In the genomic region with DNA sequence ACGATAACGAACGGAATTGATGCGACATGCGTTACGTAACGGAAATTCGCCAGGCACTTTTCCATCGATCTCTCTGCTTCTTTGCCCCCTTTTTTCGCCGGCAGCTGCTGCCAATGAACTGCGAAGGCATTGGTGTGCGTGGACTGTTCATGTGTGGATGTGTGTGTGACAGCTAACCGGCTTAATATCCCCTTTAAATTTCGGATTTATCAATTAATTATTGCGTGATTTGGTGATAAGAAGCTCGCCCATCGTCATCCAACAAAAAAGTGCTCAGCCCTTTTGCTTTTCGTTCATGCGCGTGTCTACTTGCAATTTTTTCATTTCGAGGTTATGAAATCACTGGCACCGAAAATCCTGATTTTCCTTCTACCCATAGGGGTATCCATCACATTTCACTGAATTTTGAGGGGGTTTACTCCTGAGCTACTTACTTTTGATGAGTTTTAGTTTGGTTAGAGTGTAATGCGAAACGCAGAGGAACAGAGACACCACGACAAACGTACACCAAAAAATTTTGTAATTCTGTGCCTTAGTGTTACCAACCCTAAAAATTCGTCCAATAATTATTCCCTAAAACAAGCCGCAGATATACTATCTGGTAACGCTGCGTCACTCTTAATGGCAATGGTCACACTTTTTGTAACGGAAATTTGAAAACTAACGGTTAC, we compare ENCODE assay signal across 1 fruit fly cellular context.
TF ChIP-seq lines count a peak whose summit lies in the region.

A gene (minus strand): TSS at position 529 of the 671 bp plus-strand sequence.

TF ChIP-seq in whole organism, embryonic, 481 proteins besides CTCF, POLR2A, EP300 and RAD21 (continued from another document and continues in another):
- TF ChIP-seq CG12236 (GFP tag; optimal IDR thresholded peaks at IDR 0.05; lab: Kevin White, UChicago) (no peak), sug (tag; optimal IDR thresholded peaks at IDR 0.05; lab: Kevin White, UChicago) (peak; percentile 24), CG4854 (GFP tag; optimal IDR thresholded peaks at IDR 0.05; lab: Kevin White, UChicago) (peak; percentile 29), Dfd (GFP tag; optimal IDR thresholded peaks at IDR 0.05; lab: Kevin White, UChicago) (no peak), cg (GFP tag; optimal IDR thresholded peaks at IDR 0.05; lab: Kevin White, UChicago) (peak; percentile 85), CG8765 (GFP tag; IDR thresholded peaks at IDR 0.05; lab: Robert Waterston, UW) (no peak), Hr78 (GFP tag; optimal IDR thresholded peaks at IDR 0.05; lab: Kevin White, UChicago) (peak in 1 of 2 experiments; percentile 5), run (tag; optimal IDR thresholded peaks at IDR 0.05; lab: Kevin White, UChicago) (no peak), CG3163 (GFP tag; optimal IDR thresholded peaks at IDR 0.05; lab: Kevin White, UChicago) (no peak), ewg (GFP tag; optimal IDR thresholded peaks at IDR 0.05; lab: Kevin White, UChicago) (peak; percentile 74), unc-4 (GFP tag; IDR thresholded peaks at IDR 0.05; lab: Robert Waterston, UW; ENCODE audit: partially characterized antibody) (no peak), Med (GFP tag; lab: Kevin White, UChicago) (peak; percentile 86), CG11504 (tag; optimal IDR thresholded peaks at IDR 0.05; lab: Kevin White, UChicago) (peak; percentile 38), Hr39 (optimal IDR thresholded peaks at IDR 0.05; lab: Kevin White, UChicago) (no peak), sc (optimal IDR thresholded peaks at IDR 0.05; lab: Kevin White, UChicago) (no peak), sc (GFP tag; optimal IDR thresholded peaks at IDR 0.05; lab: Kevin White, UChicago) (no peak), Fer1 (GFP tag; optimal IDR thresholded peaks at IDR 0.05; lab: Kevin White, UChicago) (peak; percentile 38), btn (GFP tag; optimal IDR thresholded peaks at IDR 0.05; lab: Kevin White, UChicago) (no peak), Hmx (GFP tag; optimal IDR thresholded peaks at IDR 0.05; lab: Kevin White, UChicago) (no peak), CG2202 (tag; optimal IDR thresholded peaks at IDR 0.05; lab: Kevin White, UChicago) (no peak), MBD-R2 (GFP tag; IDR thresholded peaks at IDR 0.05; lab: Robert Waterston, UW) (peak; percentile 17; the same call in 1 of the 2 replicates), Eip74EF (GFP tag; optimal IDR thresholded peaks at IDR 0.05; lab: Kevin White, UChicago) (no peak), CG12391 (tag; optimal IDR thresholded peaks at IDR 0.05; lab: Kevin White, UChicago) (peak; percentile 34), ranshi (GFP tag; IDR thresholded peaks at IDR 0.05; lab: Robert Waterston, UW) (no peak), CG13775 (GFP tag; optimal IDR thresholded peaks at IDR 0.05; lab: Kevin White, UChicago) (no peak), Chrac-16 (GFP tag; optimal IDR thresholded peaks at IDR 0.05; lab: Kevin White, UChicago) (no peak), Pdp1 (GFP tag; optimal IDR thresholded peaks at IDR 0.05; lab: Kevin White, UChicago) (peak in 1 of 2 experiments; percentile 98), Poxn (GFP tag; IDR thresholded peaks at IDR 0.05; lab: Robert Waterston, UW) (no peak), CG7987 (GFP tag; optimal IDR thresholded peaks at IDR 0.05; lab: Kevin White, UChicago) (no peak), Atf3 (GFP tag; optimal IDR thresholded peaks at IDR 0.05; lab: Kevin White, UChicago) (no peak), Aef1 (GFP tag; IDR thresholded peaks at IDR 0.05; lab: Robert Waterston, UW) (no peak), CG33213 (GFP tag; optimal IDR thresholded peaks at IDR 0.05; lab: Kevin White, UChicago) (peak; percentile 57), Jarid2 (GFP tag; optimal IDR thresholded peaks at IDR 0.05; lab: Kevin White, UChicago) (peak; percentile 60), Hr3 (GFP tag; optimal IDR thresholded peaks at IDR 0.05; lab: Kevin White, UChicago) (no peak), pfk (GFP tag; optimal IDR thresholded peaks at IDR 0.05; lab: Kevin White, UChicago) (peak; percentile 62), Doc2 (GFP tag; IDR thresholded peaks at IDR 0.05; lab: Robert Waterston, UW) (no peak), inv (GFP tag; IDR thresholded peaks at IDR 0.05; lab: Robert Waterston, UW; ENCODE audit: partially characterized antibody) (0 out of 2 replicates have a peak, but pooled peaks have one; percentile 11), Hsf (GFP tag; optimal IDR thresholded peaks at IDR 0.05; lab: Kevin White, UChicago) (no peak), tll (GFP tag; optimal IDR thresholded peaks at IDR 0.05; lab: Kevin White, UChicago) (no peak), CHES-1-like (GFP tag; optimal IDR thresholded peaks at IDR 0.05; lab: Kevin White, UChicago) (peak; percentile 11), CG1647 (GFP tag; optimal IDR thresholded peaks at IDR 0.05; lab: Kevin White, UChicago) (no peak), CG11085 (GFP tag; IDR thresholded peaks at IDR 0.05; lab: Robert Waterston, UW) (no peak), CG10565 (GFP tag; optimal IDR thresholded peaks at IDR 0.05; lab: Kevin White, UChicago) (no peak), tna (GFP tag; IDR thresholded peaks at IDR 0.05; lab: Robert Waterston, UW; ENCODE audit: partially characterized antibody) (no peak), slou (GFP tag; optimal IDR thresholded peaks at IDR 0.05; lab: Kevin White, UChicago) (no peak), corto (GFP tag; optimal IDR thresholded peaks at IDR 0.05; lab: Kevin White, UChicago) (no peak), CG6254 (GFP tag; optimal IDR thresholded peaks at IDR 0.05; lab: Kevin White, UChicago) (no peak), CG6683 (GFP tag; optimal IDR thresholded peaks at IDR 0.05; lab: Kevin White, UChicago) (no peak), CG15514 (GFP tag; optimal IDR thresholded peaks at IDR 0.05; lab: Kevin White, UChicago) (peak; percentile 81), sna (GFP tag; IDR thresholded peaks at IDR 0.05; lab: Robert Waterston, UW; ENCODE audit: partially characterized antibody) (no peak), lmd (GFP tag; IDR thresholded peaks at IDR 0.05; lab: Robert Waterston, UW) (no peak), CG1792 (GFP tag; optimal IDR thresholded peaks at IDR 0.05; lab: Kevin White, UChicago) (no peak), br (optimal IDR thresholded peaks at IDR 0.05; lab: Kevin White, UChicago) (no peak), CG17361 (GFP tag; IDR thresholded peaks at IDR 0.05; lab: Robert Waterston, UW) (0 out of 3 replicates have a peak, but pooled peaks have one; percentile 17), CG1832 (GFP tag; optimal IDR thresholded peaks at IDR 0.05; lab: Kevin White, UChicago) (no peak), CG2889 (GFP tag; IDR thresholded peaks at IDR 0.05; lab: Robert Waterston, UW) (no peak), CG11456 (GFP tag; IDR thresholded peaks at IDR 0.05; lab: Robert Waterston, UW) (no peak), CG8089 (GFP tag; optimal IDR thresholded peaks at IDR 0.05; lab: Kevin White, UChicago) (no peak), CG14667 (GFP tag; IDR thresholded peaks at IDR 0.05; lab: Robert Waterston, UW) (no peak), cato (GFP tag; optimal IDR thresholded peaks at IDR 0.05; lab: Kevin White, UChicago; ENCODE audit: borderline replicate concordance) (no peak), CG3995 (GFP tag; optimal IDR thresholded peaks at IDR 0.05; lab: Kevin White, UChicago) (peak; percentile 65), CG12155 (GFP tag; optimal IDR thresholded peaks at IDR 0.05; lab: Kevin White, UChicago) (peak; percentile 6), Usf (GFP tag; optimal IDR thresholded peaks at IDR 0.05; lab: Kevin White, UChicago) (no peak), ham (GFP tag; IDR thresholded peaks at IDR 0.05; lab: Robert Waterston, UW) (no peak), emc (GFP tag; optimal IDR thresholded peaks at IDR 0.05; lab: Kevin White, UChicago) (no peak), CG3838 (GFP tag; optimal IDR thresholded peaks at IDR 0.05; lab: Kevin White, UChicago) (no peak), bcd (GFP tag; optimal IDR thresholded peaks at IDR 0.05; lab: Kevin White, UChicago) (no peak), row (GFP tag; IDR thresholded peaks at IDR 0.05; lab: Robert Waterston, UW) (no peak; the same call in 2 of the 3 replicates), ase (GFP tag; IDR thresholded peaks at IDR 0.05; lab: Robert Waterston, UW) (no peak), Asciz (GFP tag; optimal IDR thresholded peaks at IDR 0.05; lab: Kevin White, UChicago) (no peak), nom (GFP tag; optimal IDR thresholded peaks at IDR 0.05; lab: Kevin White, UChicago) (peak; percentile 38), phol (tag; optimal IDR thresholded peaks at IDR 0.05; lab: Kevin White, UChicago) (peak; percentile 48), fru (optimal IDR thresholded peaks at IDR 0.05; lab: Kevin White, UChicago) (no peak), CG32767 (GFP tag; IDR thresholded peaks at IDR 0.05; lab: Robert Waterston, UW) (no peak), luna (GFP tag; optimal IDR thresholded peaks at IDR 0.05; lab: Kevin White, UChicago) (no peak), PHDP (tag; optimal IDR thresholded peaks at IDR 0.05; lab: Kevin White, UChicago) (no peak), CG6813 (GFP tag; optimal IDR thresholded peaks at IDR 0.05; lab: Kevin White, UChicago) (no peak), Camta (GFP tag; optimal IDR thresholded peaks at IDR 0.05; lab: Kevin White, UChicago) (no peak), twi (tag; optimal IDR thresholded peaks at IDR 0.05; lab: Kevin White, UChicago) (no peak), CG7786 (GFP tag; optimal IDR thresholded peaks at IDR 0.05; lab: Kevin White, UChicago) (no peak), CG9817 (tag; optimal IDR thresholded peaks at IDR 0.05; lab: Kevin White, UChicago) (no peak), kni (GFP tag; optimal IDR thresholded peaks at IDR 0.05; lab: Kevin White, UChicago) (no peak), jumu (GFP tag; optimal IDR thresholded peaks at IDR 0.05; lab: Kevin White, UChicago) (no peak), CG18764 (GFP tag; optimal IDR thresholded peaks at IDR 0.05; lab: Kevin White, UChicago) (no peak), CG9727 (GFP tag; optimal IDR thresholded peaks at IDR 0.05; lab: Kevin White, UChicago) (peak; percentile 2), CG14965 (GFP tag; optimal IDR thresholded peaks at IDR 0.05; lab: Kevin White, UChicago; ENCODE audit: borderline replicate concordance) (no peak), CG8290 (GFP tag; optimal IDR thresholded peaks at IDR 0.05; lab: Kevin White, UChicago) (no peak), CG8290 (tag; optimal IDR thresholded peaks at IDR 0.05; lab: Kevin White, UChicago) (peak in 1 of 2 experiments; percentile 37), chn (GFP tag; optimal IDR thresholded peaks at IDR 0.05; lab: Kevin White, UChicago) (no peak), Antp (GFP tag; optimal IDR thresholded peaks at IDR 0.05; lab: Kevin White, UChicago) (no peak), sens (GFP tag; lab: Kevin White, UChicago) (peak; percentile 80), CG9797 (GFP tag; optimal IDR thresholded peaks at IDR 0.05; lab: Kevin White, UChicago) (peak; percentile 94), Myb (GFP tag; optimal IDR thresholded peaks at IDR 0.05; lab: Kevin White, UChicago) (peak; percentile 100), CG33557 (GFP tag; optimal IDR thresholded peaks at IDR 0.05; lab: Kevin White, UChicago) (no peak), CG14014 (GFP tag; IDR thresholded peaks at IDR 0.05; lab: Robert Waterston, UW) (no peak), Hand (GFP tag; optimal IDR thresholded peaks at IDR 0.05; lab: Kevin White, UChicago) (no peak), klu (GFP tag; IDR thresholded peaks at IDR 0.05; lab: Robert Waterston, UW) (no peak), bigmax (GFP tag; optimal IDR thresholded peaks at IDR 0.05; lab: Kevin White, UChicago) (peak; percentile 98), CG8359 (GFP tag; optimal IDR thresholded peaks at IDR 0.05; lab: Kevin White, UChicago; ENCODE audit: borderline replicate concordance) (no peak), pros (GFP tag; optimal IDR thresholded peaks at IDR 0.05; lab: Kevin White, UChicago) (no peak), vfl (GFP tag; optimal IDR thresholded peaks at IDR 0.05; lab: Kevin White, UChicago) (no peak), CG7963 (GFP tag; IDR thresholded peaks at IDR 0.05; lab: Robert Waterston, UW; ENCODE audit: partially characterized antibody) (no peak), MTF-1 (GFP tag; optimal IDR thresholded peaks at IDR 0.05; lab: Kevin White, UChicago; ENCODE audit: borderline replicate concordance) (no peak), Vsx1 (GFP tag; optimal IDR thresholded peaks at IDR 0.05; lab: Kevin White, UChicago) (no peak), Oli (tag; optimal IDR thresholded peaks at IDR 0.05; lab: Kevin White, UChicago) (no peak), lilli (GFP tag; optimal IDR thresholded peaks at IDR 0.05; lab: Kevin White, UChicago) (peak; percentile 8), oc (tag; optimal IDR thresholded peaks at IDR 0.05; lab: Kevin White, UChicago) (no peak), Sox102F (GFP tag; optimal IDR thresholded peaks at IDR 0.05; lab: Kevin White, UChicago) (no peak), Ptx1 (GFP tag; IDR thresholded peaks at IDR 0.05; lab: Robert Waterston, UW) (no peak), CG4424 (GFP tag; optimal IDR thresholded peaks at IDR 0.05; lab: Kevin White, UChicago) (no peak), CG17829 (tag; optimal IDR thresholded peaks at IDR 0.05; lab: Kevin White, UChicago) (peak; percentile 49), aop (GFP tag; IDR thresholded peaks at IDR 0.05; lab: Robert Waterston, UW) (no peak), CG16779 (GFP tag; IDR thresholded peaks at IDR 0.05; lab: Robert Waterston, UW) (no peak), CG11560 (tag; IDR thresholded peaks at IDR 0.05; lab: Robert Waterston, UW) (no peak), kah (GFP tag; optimal IDR thresholded peaks at IDR 0.05; lab: Kevin White, UChicago) (no peak), CG17328 (GFP tag; IDR thresholded peaks at IDR 0.05; lab: Robert Waterston, UW) (no peak), CG12744 (GFP tag; optimal IDR thresholded peaks at IDR 0.05; lab: Kevin White, UChicago) (no peak), unpg (GFP tag; optimal IDR thresholded peaks at IDR 0.05; lab: Kevin White, UChicago) (no peak), Atf6 (GFP tag; IDR thresholded peaks at IDR 0.05; lab: Robert Waterston, UW) (no peak), CG34422 (GFP tag; IDR thresholded peaks at IDR 0.05; lab: Robert Waterston, UW) (peak; percentile 67; the same call in 1 of the 3 replicates), Sin3A (optimal IDR thresholded peaks at IDR 0.05; lab: Kevin White, UChicago) (peak; percentile 56), CG7556 (GFP tag; optimal IDR thresholded peaks at IDR 0.05; lab: Kevin White, UChicago) (no peak), p53 (GFP tag; optimal IDR thresholded peaks at IDR 0.05; lab: Kevin White, UChicago) (no peak), CG31441 (GFP tag; IDR thresholded peaks at IDR 0.05; lab: Robert Waterston, UW) (peak; percentile 33; the same call in 1 of the 2 replicates), CG18619 (GFP tag; optimal IDR thresholded peaks at IDR 0.05; lab: Kevin White, UChicago) (no peak), hth (optimal IDR thresholded peaks at IDR 0.05; lab: Kevin White, UChicago) (no peak), CG6854 (GFP tag; optimal IDR thresholded peaks at IDR 0.05; lab: Kevin White, UChicago) (peak; percentile 10), Xrp1 (GFP tag; IDR thresholded peaks at IDR 0.05; lab: Robert Waterston, UW) (no peak)
